Worm (Caenorhabditis elegans): Measurements from ENCODE around the gene F36H12.9.

DNA sequence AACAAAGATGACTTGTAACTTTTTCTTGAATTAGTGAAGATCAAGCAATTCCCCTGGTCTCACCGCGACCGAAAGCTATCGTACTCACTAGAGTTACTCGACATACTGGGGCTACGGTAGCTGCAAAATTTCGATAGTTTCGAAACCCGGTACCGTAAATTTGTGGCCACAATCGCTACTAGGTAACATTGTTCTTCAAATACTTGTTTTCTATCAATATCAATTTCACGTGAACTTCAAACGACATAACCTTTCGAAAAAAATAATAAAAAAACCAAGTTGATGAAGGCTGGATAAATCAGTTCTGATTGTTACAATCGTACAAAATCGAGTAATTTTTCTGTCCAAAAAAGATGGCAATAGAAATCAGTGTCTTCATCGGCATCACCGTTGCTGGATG is 15.7 kb downstream of the F36H12.9 start, which contains the start of gene F36H12.3:
- TF ChIP-seq tbx-11 (GFP tag; IDR thresholded peaks at IDR 0.05) (no peak), hmbx-1 (tag; optimal IDR thresholded peaks at IDR 0.05) (no peak), flt-1 (GFP tag; IDR thresholded peaks at IDR 0.05) (no peak), ama-1 (optimal IDR thresholded peaks at IDR 0.05) (no peak), tra-4 (tag; optimal IDR thresholded peaks at IDR 0.05) (no peak), F13C5.2 (tag; optimal IDR thresholded peaks at IDR 0.05) (no peak), aly-1 (tag; optimal IDR thresholded peaks at IDR 0.05) (no peak), B0310.2 (tag; optimal IDR thresholded peaks at IDR 0.05) (no peak), pes-1 (GFP tag; IDR thresholded peaks at IDR 0.05) (no peak), scrt-1 (GFP tag; IDR thresholded peaks at IDR 0.05) (no peak), tbx-37 (GFP tag; conservative IDR thresholded peaks at IDR 0.05) (no peak), ceh-36 (tag; optimal IDR thresholded peaks at IDR 0.05) (no peak)
